Worm (Caenorhabditis elegans) whole organism, dauer: Measurements from ENCODE around the gene math-38.
"Not testable (repeated sequence)": the region's sequence is repeated elsewhere in the genome, so short reads cannot be mapped to it uniquely, and the experiment has no call there.

Experiments
- unc-62 ChIP-seq: sonication (generic microtip); optimal IDR thresholded peaks from 2 replicates; lab custom pipeline; 2017; ENCODE audit warnings: missing biosample characterization, missing genetic modification reagents, missing genetic modification characterization

Gene math-38

DNA sequence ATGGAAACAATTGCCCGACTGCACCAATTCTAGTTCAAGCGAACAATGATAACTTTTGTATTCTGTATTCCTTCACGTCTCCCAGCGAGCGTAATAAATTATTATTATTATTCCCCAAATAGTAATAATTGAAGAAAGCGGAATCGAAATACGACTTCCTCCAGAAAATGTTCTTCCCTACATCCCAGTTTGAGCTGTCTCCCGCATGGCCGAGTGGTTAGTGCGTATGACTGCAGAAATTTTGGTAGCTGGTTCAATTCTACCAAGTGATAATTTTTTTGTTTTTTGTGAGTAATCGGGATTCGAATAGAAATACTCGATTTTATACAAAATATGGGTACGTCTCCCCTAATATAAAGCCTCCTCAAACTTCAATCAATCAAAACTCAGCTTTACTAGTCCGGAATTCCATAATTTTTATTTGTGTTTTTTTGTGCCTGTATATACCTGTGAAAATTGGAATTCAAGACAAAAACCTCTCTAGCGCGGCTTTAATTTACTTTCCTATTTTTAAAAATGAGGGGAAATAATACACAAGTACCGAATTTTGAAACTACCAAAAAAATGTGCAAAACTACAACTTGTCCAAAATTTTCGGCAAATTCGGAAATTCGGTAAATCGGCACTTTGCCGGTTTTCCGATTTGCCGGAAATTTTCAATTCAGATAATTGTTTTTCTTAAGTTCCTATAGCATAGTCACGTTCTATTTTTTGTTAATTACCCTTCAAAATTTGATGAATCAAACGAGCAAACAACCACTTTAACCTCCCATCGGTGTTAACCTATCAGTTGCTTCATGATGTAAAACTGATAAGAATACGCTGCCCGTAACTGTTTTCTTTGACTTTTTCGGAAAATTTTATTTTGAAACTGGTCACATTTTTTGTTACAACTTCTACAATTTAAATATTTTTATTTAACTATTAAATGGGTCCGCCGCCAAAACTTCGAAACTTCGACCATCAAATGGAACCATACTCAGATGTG, 17.6 kb upstream of the math-38 start, which contains the start of gene bath-46:
bath-46 (plus strand) TSS at position 806 of the 988 bp plus-strand sequence.
- no peak for TF ChIP-seq unc-62 (GFP tag; lab: Kevin White, UChicago)

DNA sequence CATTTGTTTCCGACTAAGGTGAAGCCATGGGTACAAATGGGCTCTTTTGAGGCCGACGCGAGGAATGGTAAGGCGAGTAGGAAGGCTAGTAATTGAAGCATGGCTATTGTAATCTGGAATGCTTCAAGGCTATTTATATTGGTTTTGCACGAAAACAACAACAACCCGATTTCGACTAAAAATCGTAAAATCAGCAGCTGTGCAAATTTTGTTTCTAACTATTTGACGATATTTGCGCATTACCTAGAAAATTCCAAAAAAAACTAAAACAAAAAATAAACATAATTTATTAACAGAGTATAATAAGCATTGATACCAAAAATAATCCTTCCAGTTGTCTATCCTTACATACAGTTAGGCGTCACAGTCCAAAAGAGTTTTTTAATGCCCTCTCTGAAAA, 15.4 kb upstream of the math-38 start, which contains the start of gene clec-20:
clec-20 (minus strand) TSS at position 101 of the 400 bp plus-strand sequence.
- no peak for TF ChIP-seq unc-62 (GFP tag; lab: Kevin White, UChicago)

DNA sequence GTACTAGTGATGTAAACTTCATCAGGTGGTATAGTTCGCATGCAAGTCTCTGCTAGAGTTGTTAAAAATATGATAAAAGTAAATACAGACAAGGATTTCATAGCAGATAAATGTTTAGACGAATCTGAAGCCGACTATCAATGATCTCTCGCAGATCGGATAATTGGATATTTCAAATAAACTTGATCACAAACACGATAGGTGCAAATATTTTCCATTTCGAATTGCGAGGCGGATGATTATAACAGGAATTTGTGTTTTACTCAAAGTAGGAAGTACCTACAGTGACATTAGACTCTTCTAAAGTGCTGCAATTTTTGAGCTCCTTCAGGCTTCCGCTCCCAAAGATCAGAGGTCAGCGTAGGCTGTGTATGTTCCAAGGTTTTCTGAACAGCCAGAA, 10.1 kb upstream of the math-38 start, which contains the start of gene T07H3.7:
T07H3.7 (minus strand) TSS at position 101 of the 400 bp plus-strand sequence.
- TF ChIP-seq unc-62 (GFP tag; lab: Kevin White, UChicago) = no peak

- no peak for TF ChIP-seq unc-62 (GFP tag; lab: Kevin White, UChicago)
These were observed 6.5 kb upstream of the math-38 start, which contains the start of gene T07H3.8 for ce11 chrII:1586305-1586704. Gene T07H3.8 (plus strand): TSS chrII:1586605.

- no peak for TF ChIP-seq unc-62 (GFP tag; lab: Kevin White, UChicago)
These were observed 4.4 kb upstream of the math-38 start, which contains the start of gene clec-21 for ce11 chrII:1584140-1584539. Gene clec-21 (minus strand): TSS chrII:1584240.

ce11 chrII:1576772-1577171, 3.0 kb downstream of the math-38 start:
- no peak for TF ChIP-seq unc-62 (GFP tag; lab: Kevin White, UChicago)

ce11 chrII:1576030-1576429, 3.8 kb downstream of the math-38 start, which contains the start of gene K05F6.10:
Gene K05F6.10 (minus strand): TSS chrII:1576130.
- no peak for TF ChIP-seq unc-62 (GFP tag; lab: Kevin White, UChicago)

DNA sequence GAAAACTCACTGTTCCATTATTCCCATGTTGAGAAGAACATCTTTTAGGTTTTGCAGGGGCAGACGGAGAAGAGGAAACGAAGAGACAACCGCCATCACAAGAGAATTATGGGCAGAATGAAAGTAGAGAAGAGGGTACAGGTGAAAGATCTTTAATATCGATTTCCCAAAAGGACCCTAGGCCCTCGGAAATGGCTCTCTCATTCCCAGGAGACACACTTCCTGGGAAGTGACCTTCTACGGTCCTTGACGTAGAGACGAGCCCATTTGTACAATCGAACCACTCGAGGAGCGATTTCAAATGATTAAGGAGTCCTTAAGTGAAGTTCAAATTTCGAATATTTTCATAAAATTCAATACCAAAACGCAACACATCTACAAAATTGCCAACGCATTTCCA, 8.8 kb downstream of the math-38 start, which contains the start of gene fbxb-46:
fbxb-46 (minus strand) TSS at position 101 of the 400 bp plus-strand sequence.
- no peak for TF ChIP-seq unc-62 (GFP tag; lab: Kevin White, UChicago)

DNA sequence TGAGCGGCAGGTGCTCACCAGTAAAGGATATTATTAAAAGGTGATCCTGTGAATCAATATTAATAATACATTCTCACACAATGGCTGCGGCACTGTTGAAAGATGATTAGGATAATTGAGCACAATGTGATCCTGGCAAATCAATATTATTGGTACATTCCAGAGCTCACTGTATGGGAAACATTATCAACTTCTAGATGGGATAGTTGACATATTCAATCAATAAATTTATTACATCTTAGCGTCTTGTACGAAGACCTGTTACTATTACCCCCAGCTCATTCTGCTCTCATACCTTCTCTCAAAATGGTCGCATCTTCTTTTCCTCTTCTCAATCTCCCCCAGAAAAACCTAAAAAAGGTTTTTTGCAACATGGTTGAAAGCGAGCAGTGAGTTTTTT, 11.6 kb downstream of the math-38 start, which contains the start of gene fbxb-49:
fbxb-49 (plus strand) TSS at position 301 of the 400 bp plus-strand sequence.
- no peak for TF ChIP-seq unc-62 (GFP tag; lab: Kevin White, UChicago)

- TF ChIP-seq unc-62 (GFP tag; lab: Kevin White, UChicago) = no peak
These were observed 12.1 kb downstream of the math-38 start, which contains the start of gene K05F6.8 for ce11 chrII:1567646-1568045. Gene K05F6.8 (minus strand): TSS chrII:1567746.

DNA sequence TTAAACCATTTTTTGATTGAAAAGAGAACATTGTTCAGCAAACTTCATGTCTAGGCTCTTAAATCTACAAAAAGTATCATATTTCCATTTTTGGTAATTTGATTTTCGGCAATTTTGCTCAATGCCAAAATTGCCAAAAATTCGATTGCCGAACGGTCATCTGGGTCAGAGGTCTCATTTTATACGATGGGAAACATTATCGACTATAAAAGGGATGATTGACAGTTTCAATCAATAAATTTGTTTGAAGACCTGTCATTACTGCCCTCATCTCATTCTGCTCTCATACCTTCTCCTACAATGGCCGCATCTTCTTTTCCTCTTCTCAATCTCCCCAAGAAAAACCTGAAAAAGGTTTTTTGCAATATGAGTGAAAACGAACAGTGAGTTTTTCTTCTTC, 17.9 kb downstream of the math-38 start, which contains the start of gene K05F6.14:
K05F6.14 (plus strand) TSS at position 301 of the 400 bp plus-strand sequence.
- no peak for TF ChIP-seq unc-62 (GFP tag; lab: Kevin White, UChicago)

ce11 chrII:1560839-1561238, 18.9 kb downstream of the math-38 start:
- TF ChIP-seq unc-62 (GFP tag; lab: Kevin White, UChicago) = no peak

DNA sequence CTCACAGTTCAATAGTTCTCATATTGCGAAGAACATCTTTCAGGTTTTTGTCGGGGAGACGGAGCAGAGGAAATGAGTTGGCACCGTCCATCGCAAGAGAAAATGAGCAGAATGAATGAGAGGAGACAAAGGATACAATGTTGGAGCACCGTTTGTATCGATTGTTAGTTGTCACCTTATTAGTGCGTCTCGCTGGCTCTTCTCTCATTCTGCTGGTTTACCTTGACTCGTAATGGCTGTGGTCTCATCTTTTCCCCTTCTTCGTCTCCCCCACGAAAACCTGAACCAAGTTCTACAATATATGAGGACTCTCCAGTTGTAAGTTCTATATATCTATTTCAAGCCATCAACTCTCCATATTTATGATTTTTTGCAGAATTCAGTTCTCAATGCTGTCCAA, 23.6 kb downstream of the math-38 start, which contains the start of the genes fbxb-54 and fbxb-50:
fbxb-54 (minus strand) TSS at position 101 of the 400 bp plus-strand sequence.
fbxb-50 (plus strand) TSS at position 227 of the 400 bp plus-strand sequence.
- TF ChIP-seq unc-62 (GFP tag; lab: Kevin White, UChicago) = not testable (repeated sequence)

ce11 chrII:1550501-1550900, 29.3 kb downstream of the math-38 start, which contains the start of the genes fbxb-52 and fbxb-51:
Gene fbxb-52 (minus strand): TSS chrII:1550601.
Gene fbxb-51 (plus strand): TSS chrII:1550712.
- TF ChIP-seq unc-62 (GFP tag; lab: Kevin White, UChicago) = no peak

- TF ChIP-seq unc-62 (GFP tag; lab: Kevin White, UChicago) = no peak
These were observed 34.2 kb downstream of the math-38 start, which contains the start of gene K05F6.12 for ce11 chrII:1545625-1546024. Gene K05F6.12 (plus strand): TSS chrII:1545925.
